Worm (Caenorhabditis elegans) whole organism, L3 larva: Measurements from ENCODE around the gene egl-4.

ENCODE experiments used
- R02D3.7 ChIP-seq: fragments of 150-350 bp; optimal IDR thresholded peaks from 2 replicates; lab custom pipeline; 2014; ENCODE audit warnings: missing biosample characterization, missing genetic modification characterization
- aly-2 ChIP-seq: fragments of 150-350 bp; optimal IDR thresholded peaks from 2 replicates; lab custom pipeline; 2014; ENCODE audit warnings: missing biosample characterization, missing genetic modification characterization
- egl-27 ChIP-seq: sonication (generic microtip); optimal IDR thresholded peaks from 4 replicates; lab custom pipeline; 2017; ENCODE audit warnings: missing biosample characterization, missing genetic modification reagents, missing genetic modification characterization
- elt-2 ChIP-seq: sonication (generic microtip); optimal IDR thresholded peaks from 2 replicates; lab custom pipeline; 2016; ENCODE audit warnings: missing genetic modification reagents, mild to moderate bottlenecking, missing genetic modification characterization, missing compliant biosample characterization
- mdl-1 ChIP-seq: fragments of 150-350 bp; optimal IDR thresholded peaks from 2 replicates; lab custom pipeline; 2014; ENCODE audit warnings: missing biosample characterization, missing genetic modification characterization
- pqm-1 ChIP-seq: fragments of 150-350 bp; optimal IDR thresholded peaks from 2 replicates; lab custom pipeline; 2017; ENCODE audit warnings: missing biosample characterization, missing genetic modification characterization, inconsistent platforms
- skn-1 ChIP-seq: fragments of 150-350 bp; optimal IDR thresholded peaks from 2 replicates; lab custom pipeline; 2014; ENCODE audit warnings: missing biosample characterization, missing genetic modification characterization

- TF ChIP-seq elt-2 (no peak), mdl-1 (no peak), skn-1 (tag; lab: Kevin White, UChicago) (no peak), R02D3.7 (no peak), pqm-1 (tag; lab: Kevin White, UChicago) (no peak), aly-2 (tag; lab: Kevin White, UChicago) (no peak), egl-27 (tag; lab: Kevin White, UChicago) (no peak)
Observed at ce11 chrIV:1895024-1895423, 47.2 kb downstream of the egl-4 start.
